Worm (Caenorhabditis elegans): ENCODE data around the gene F08B12.4.

- TF ChIP-seq dpl-1 (GFP tag; optimal IDR thresholded peaks at IDR 0.05) (no peak), ama-1 (optimal IDR thresholded peaks at IDR 0.05) (no peak), saeg-2 (GFP tag; IDR thresholded peaks at IDR 0.05) (no peak), ceh-82 (tag; optimal IDR thresholded peaks at IDR 0.05) (no peak), zag-1 (tag; optimal IDR thresholded peaks at IDR 0.05) (no peak), ceh-28 (tag; optimal IDR thresholded peaks at IDR 0.05) (no peak), snpc-4 (tag; optimal IDR thresholded peaks at IDR 0.05) (no peak)
These were observed 6.9 kb downstream of the F08B12.4 start for ce11 chrX:11400467-11401184.

Measured in whole organism, L4 larva.